Fruit fly (Drosophila melanogaster) whole organism, adult: ENCODE data around the gene ppk13.

Experiments used
- CG11617 ChIP-seq: fragments of 200-800 bp; sonication (Bioruptor generic); optimal IDR thresholded peaks from 2 replicates; lab custom pipeline; 2017; ENCODE audit warnings: mild to moderate bottlenecking, missing biosample characterization, missing genetic modification reagents, missing genetic modification characterization
- Mnt ChIP-seq: fragments of 200-800 bp; sonication (Bioruptor generic); optimal IDR thresholded peaks from 2 replicates; lab custom pipeline; 2016; ENCODE audit warnings: missing biosample characterization, mild to moderate bottlenecking, missing genetic modification characterization
- ovo ChIP-seq: fragments of 200-800 bp; sonication (Bioruptor generic); optimal IDR thresholded peaks from 2 replicates; lab custom pipeline; 2016; ENCODE audit warnings: missing biosample characterization, missing genetic modification characterization

DNA sequence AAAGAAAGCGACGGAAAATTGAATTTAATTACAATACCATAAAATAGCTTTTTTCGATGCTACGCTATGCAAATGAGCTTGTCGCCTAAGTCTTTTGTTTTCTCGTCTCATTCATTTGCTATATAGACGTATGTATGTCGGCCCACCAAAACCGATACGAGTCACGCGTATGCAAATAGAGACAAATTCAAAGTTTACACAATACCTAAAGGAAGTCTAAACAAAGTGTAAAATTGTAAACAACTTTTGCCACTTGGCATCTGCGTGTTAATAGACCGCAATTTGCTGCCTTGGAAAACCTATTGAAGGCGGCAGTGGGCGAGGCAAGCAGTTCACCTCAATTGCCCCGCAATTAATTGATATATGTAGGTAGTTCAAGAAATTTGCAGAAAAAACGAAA lies 25.9 kb downstream of the ppk13 start:
- no peak for TF ChIP-seq CG11617
- no peak for TF ChIP-seq Mnt (GFP tag; lab: Kevin White, UChicago)
- no peak for TF ChIP-seq ovo (GFP tag; lab: Kevin White, UChicago)
